Fruit fly (Drosophila melanogaster) whole organism, prepupa: Measurements from ENCODE around the gene RpS29.

ENCODE experiments used
- Blimp-1 ChIP-seq: fragments of 200-800 bp; sonication (Bioruptor generic); optimal IDR thresholded peaks from 3 replicates; lab custom pipeline; 2017; ENCODE audit warnings: missing biosample characterization, missing genetic modification characterization, mild to moderate bottlenecking, moderate library complexity, missing genetic modification reagents
- CG10669 ChIP-seq: fragments of 200-800 bp; sonication (Bioruptor generic); optimal IDR thresholded peaks from 3 replicates; lab custom pipeline; 2018; ENCODE audit warnings: missing biosample characterization, mild to moderate bottlenecking, missing genetic modification characterization, moderate library complexity
- CG11294 ChIP-seq: fragments of 200-800 bp; sonication (Bioruptor generic); IDR thresholded peaks from 2 replicates; pipeline ENCODE4 v1.3.6; 2022; ENCODE audit warnings: missing biosample characterization, missing genetic modification characterization
- CG11762 ChIP-seq: fragments of 200-800 bp; sonication (Bioruptor generic); optimal IDR thresholded peaks from 3 replicates; lab custom pipeline; 2016; ENCODE audit warnings: missing biosample characterization, missing genetic modification characterization; ENCODE audit not compliant: insufficient read depth
- CG1621 ChIP-seq: fragments of 200-800 bp; sonication (Bioruptor generic); optimal IDR thresholded peaks from 3 replicates; lab custom pipeline; 2018; ENCODE audit warnings: missing biosample characterization, mild to moderate bottlenecking, missing genetic modification characterization
- CG3919 ChIP-seq: fragments of 200-800 bp; sonication (Bioruptor generic); optimal IDR thresholded peaks from 3 replicates; lab custom pipeline; 2016; ENCODE audit warnings: missing biosample characterization, missing genetic modification characterization
- CG4318 ChIP-seq: fragments of 200-800 bp; sonication (Bioruptor generic); optimal IDR thresholded peaks from 3 replicates; lab custom pipeline; 2017; ENCODE audit warnings: missing biosample characterization, mild to moderate bottlenecking, missing genetic modification characterization
- CG6163 ChIP-seq: fragments of 200-800 bp; sonication (Bioruptor generic); IDR thresholded peaks from 3 replicates; pipeline ENCODE4 v1.3.6; 2022; ENCODE audit warnings: missing biosample characterization, missing genetic modification characterization
- CG6276 ChIP-seq: fragments of 200-800 bp; sonication (Bioruptor generic); optimal IDR thresholded peaks from 2 replicates; lab custom pipeline; 2017; ENCODE audit warnings: missing biosample characterization, mild to moderate bottlenecking, missing genetic modification characterization
- CG6808 ChIP-seq: fragments of 200-800 bp; sonication (Bioruptor generic); optimal IDR thresholded peaks from 3 replicates; lab custom pipeline; 2017; ENCODE audit warnings: missing biosample characterization, missing genetic modification characterization, mild to moderate bottlenecking, moderate library complexity, missing genetic modification reagents
- CG6854 ChIP-seq: fragments of 200-800 bp; sonication (Bioruptor generic); optimal IDR thresholded peaks from 2 replicates; lab custom pipeline; 2017; ENCODE audit warnings: missing biosample characterization, mild to moderate bottlenecking, missing genetic modification characterization
- CG7368 ChIP-seq: fragments of 200-800 bp; sonication (Bioruptor generic); optimal IDR thresholded peaks from 3 replicates; lab custom pipeline; 2016; ENCODE audit warnings: missing biosample characterization, missing genetic modification characterization
- CG8119 ChIP-seq: fragments of 200-800 bp; sonication (Bioruptor generic); IDR thresholded peaks from 3 replicates; pipeline ENCODE4 v1.3.6; 2022; ENCODE audit warnings: missing biosample characterization, missing genetic modification characterization
- CG8319 ChIP-seq: fragments of 200-800 bp; sonication (Bioruptor generic); optimal IDR thresholded peaks from 3 replicates; lab custom pipeline; 2016; ENCODE audit warnings: missing biosample characterization, missing genetic modification characterization
- CG8632 ChIP-seq: fragments of 200-800 bp; sonication (Bioruptor generic); optimal IDR thresholded peaks from 3 replicates; lab custom pipeline; 2016; ENCODE audit warnings: missing biosample characterization, missing genetic modification characterization
- Eip75B ChIP-seq: fragments of 200-800 bp; sonication (Bioruptor generic); optimal IDR thresholded peaks from 3 replicates; lab custom pipeline; 2016; ENCODE audit warnings: missing biosample characterization, missing genetic modification characterization
- Ets96B ChIP-seq: fragments of 200-800 bp; optimal IDR thresholded peaks from 2 replicates; lab custom pipeline; 2019; ENCODE audit warnings: missing biosample characterization, mild to moderate bottlenecking, missing genetic modification characterization, moderate library complexity
- Gug ChIP-seq: fragments of 200-800 bp; sonication (Bioruptor generic); IDR thresholded peaks from 2 replicates; pipeline ENCODE4 v1.3.6; 2022; ENCODE audit warnings: missing biosample characterization, missing genetic modification characterization
- Hr38 ChIP-seq: sonication (Bioruptor generic); optimal IDR thresholded peaks from 2 replicates; lab custom pipeline; 2016; ENCODE audit warnings: missing biosample characterization, missing genetic modification characterization
- Hr4 ChIP-seq: fragments of 200-800 bp; sonication (Bioruptor generic); optimal IDR thresholded peaks from 3 replicates; lab custom pipeline; 2016; ENCODE audit warnings: missing biosample characterization, missing genetic modification characterization
- Lpt ChIP-seq: fragments of 200-800 bp; sonication (Bioruptor generic); optimal IDR thresholded peaks from 3 replicates; lab custom pipeline; 2016; ENCODE audit warnings: missing biosample characterization, missing genetic modification characterization
- Sox102F ChIP-seq: fragments of 200-800 bp; sonication (Bioruptor generic); optimal IDR thresholded peaks from 2 replicates; lab custom pipeline; 2016; ENCODE audit warnings: missing biosample characterization, mild to moderate bottlenecking, missing genetic modification characterization
- Sox15 ChIP-seq: fragments of 200-800 bp; sonication (Bioruptor generic); optimal IDR thresholded peaks from 3 replicates; lab custom pipeline; 2016; ENCODE audit warnings: missing biosample characterization, missing genetic modification characterization
- achi ChIP-seq: fragments of 200-800 bp; sonication (Bioruptor generic); optimal IDR thresholded peaks from 3 replicates; lab custom pipeline; 2016; ENCODE audit warnings: missing biosample characterization, missing genetic modification characterization
- acj6 ChIP-seq: fragments of 200-800 bp; sonication (Bioruptor generic); optimal IDR thresholded peaks from 3 replicates; lab custom pipeline; 2016; ENCODE audit warnings: missing biosample characterization, missing genetic modification characterization
- dac ChIP-seq: fragments of 200-800 bp; sonication (Bioruptor generic); optimal IDR thresholded peaks from 2 replicates; lab custom pipeline; 2017; ENCODE audit warnings: missing biosample characterization, mild to moderate bottlenecking, missing genetic modification characterization
- esn ChIP-seq: fragments of 200-800 bp; sonication (Bioruptor generic); optimal IDR thresholded peaks from 2 replicates; lab custom pipeline; 2016; ENCODE audit warnings: missing biosample characterization, mild to moderate bottlenecking, missing genetic modification characterization, moderate library complexity
- fd85E ChIP-seq: fragments of 200-800 bp; sonication (Bioruptor generic); optimal IDR thresholded peaks from 3 replicates; lab custom pipeline; 2016; ENCODE audit warnings: missing biosample characterization, missing genetic modification characterization
- fkh ChIP-seq: fragments of 200-800 bp; sonication (Bioruptor generic); optimal IDR thresholded peaks from 3 replicates; lab custom pipeline; 2017; ENCODE audit warnings: missing biosample characterization, mild to moderate bottlenecking, missing genetic modification characterization, moderate library complexity
- lz ChIP-seq: fragments of 200-800 bp; sonication (Bioruptor generic); optimal IDR thresholded peaks from 3 replicates; lab custom pipeline; 2016; ENCODE audit warnings: missing biosample characterization, missing genetic modification characterization
- net ChIP-seq: fragments of 200-800 bp; sonication (Bioruptor generic); optimal IDR thresholded peaks from 3 replicates; lab custom pipeline; 2016; ENCODE audit warnings: missing biosample characterization, missing genetic modification characterization
- salr ChIP-seq, 2 experiments: fragments of 200-800 bp; sonication (Bioruptor generic); optimal IDR thresholded peaks; 3 replicates each; lab custom pipeline; 2016 to 2018; ENCODE audit warnings: missing biosample characterization in 2 of 2, missing genetic modification characterization in 2 of 2, mild to moderate bottlenecking in 1 of 2
- spab ChIP-seq: fragments of 200-800 bp; sonication (Bioruptor generic); optimal IDR thresholded peaks from 2 replicates; lab custom pipeline; 2017; ENCODE audit warnings: missing biosample characterization, mild to moderate bottlenecking, missing genetic modification characterization, missing genetic modification reagents
- svp ChIP-seq: fragments of 200-800 bp; sonication (Bioruptor generic); peaks from one replicate; lab custom pipeline; 2016; ENCODE audit warnings: missing biosample characterization, missing genetic modification characterization
- vri ChIP-seq: fragments of 200-800 bp; sonication (Bioruptor generic); optimal IDR thresholded peaks from 3 replicates; lab custom pipeline; 2016; ENCODE audit warnings: missing biosample characterization, mild to moderate bottlenecking, missing genetic modification characterization

The RpS29 gene

dm6 chr3R:9812447-9812846 is 34.6 kb downstream of the RpS29 start, which contains the start of gene CG8534:
CG8534 (plus strand) TSS chr3R:9812747.
- no peak for TF ChIP-seq CG6854 (GFP tag; lab: Kevin White, UChicago)
- no peak for TF ChIP-seq CG6163 (GFP tag; lab: Robert Waterston, UW)
- TF ChIP-seq Hr38 (GFP tag; lab: Kevin White, UChicago), result no peak
- no peak for TF ChIP-seq acj6
- no peak for TF ChIP-seq CG6276 (GFP tag; lab: Kevin White, UChicago)
- TF ChIP-seq CG6808 (GFP tag; lab: Kevin White, UChicago), result no peak
- TF ChIP-seq Hr4, result no peak
- no peak for TF ChIP-seq CG4318 (GFP tag; lab: Kevin White, UChicago)
- no peak for TF ChIP-seq achi
- no peak for TF ChIP-seq Lpt
- no peak for TF ChIP-seq lz (GFP tag; lab: Kevin White, UChicago)
- TF ChIP-seq net (GFP tag; lab: Kevin White, UChicago), result no peak
- TF ChIP-seq vri (GFP tag; lab: Kevin White, UChicago), result no peak
- TF ChIP-seq fd85E (GFP tag; lab: Kevin White, UChicago), result no peak
- no peak for TF ChIP-seq Ets96B (tag; lab: Kevin White, UChicago)
- no peak for TF ChIP-seq Sox15 (GFP tag; lab: Kevin White, UChicago)
- TF ChIP-seq salr (GFP tag; optimal IDR thresholded peaks at IDR 0.05; lab: Kevin White, UChicago), result no peak
- no peak for TF ChIP-seq Sox102F
- no peak for TF ChIP-seq Blimp-1 (GFP tag; lab: Kevin White, UChicago)
- TF ChIP-seq, all 60 proteins: peak for 0

- no peak for TF ChIP-seq Hr4
- TF ChIP-seq Sox15 (GFP tag; lab: Kevin White, UChicago), result no peak
- TF ChIP-seq Hr38 (GFP tag; lab: Kevin White, UChicago), result no peak
- no peak for TF ChIP-seq CG8119 (GFP tag; lab: Robert Waterston, UW)
- TF ChIP-seq spab (GFP tag; lab: Kevin White, UChicago), result no peak
- no peak for TF ChIP-seq CG8632 (GFP tag; lab: Kevin White, UChicago)
- no peak for TF ChIP-seq CG3919 (GFP tag; lab: Kevin White, UChicago)
- TF ChIP-seq CG10669 (GFP tag; lab: Kevin White, UChicago), result no peak
- TF ChIP-seq Eip75B (GFP tag; lab: Kevin White, UChicago), result no peak
- no peak for TF ChIP-seq lz (GFP tag; lab: Kevin White, UChicago)
- TF ChIP-seq CG8319 (GFP tag; lab: Kevin White, UChicago), result no peak
- no peak for TF ChIP-seq Gug (GFP tag; lab: Robert Waterston, UW)
- TF ChIP-seq dac (GFP tag; lab: Kevin White, UChicago), result no peak
- no peak for TF ChIP-seq salr (GFP tag; optimal IDR thresholded peaks at IDR 0.05; lab: Kevin White, UChicago)
- TF ChIP-seq CG7368 (GFP tag; lab: Kevin White, UChicago), result no peak
- TF ChIP-seq CG1621 (tag; lab: Kevin White, UChicago), result no peak
- TF ChIP-seq svp, result no peak
- TF ChIP-seq esn (GFP tag; lab: Kevin White, UChicago), result no peak
- TF ChIP-seq CG11294 (GFP tag; lab: Robert Waterston, UW), result no peak
Measured at dm6 chr3R:9813861-9814260, 36.0 kb downstream of the RpS29 start, which contains the start of gene eloF. eloF (plus strand) TSS chr3R:9814161.

dm6 chr3R:9816879-9817278 is 39.0 kb downstream of the RpS29 start, which contains the start of gene CG16904:
CG16904 (minus strand) TSS chr3R:9816979.
- TF ChIP-seq net (GFP tag; lab: Kevin White, UChicago) (no peak), vri (GFP tag; lab: Kevin White, UChicago) (no peak), spab (GFP tag; lab: Kevin White, UChicago) (no peak), lz (GFP tag; lab: Kevin White, UChicago) (no peak)

DNA sequence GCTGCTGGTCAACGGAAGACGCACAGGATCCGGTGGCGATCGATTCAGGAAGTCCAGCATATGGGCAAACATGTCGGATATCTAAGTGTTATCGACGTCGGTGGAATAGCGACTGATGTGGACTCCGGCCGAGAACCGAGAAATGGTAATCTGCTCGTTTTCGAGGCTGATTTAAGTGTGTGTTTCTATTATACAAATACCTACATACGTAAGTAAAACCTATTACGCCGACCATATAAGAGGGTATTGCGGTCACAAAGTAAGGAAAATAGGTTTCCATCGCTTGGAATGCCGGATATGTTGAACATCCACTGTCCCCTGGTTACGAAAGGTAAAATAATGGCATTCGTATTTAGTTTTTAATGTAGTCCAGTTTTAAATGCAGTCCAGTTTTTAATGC is 40.5 kb downstream of the RpS29 start, which contains the start of gene CG9459:
Gene CG9459, minus strand, starts transcription at position 101 of the 400 bp plus-strand sequence.
- TF ChIP-seq fkh, result no peak
- TF ChIP-seq svp, result no peak
- TF ChIP-seq spab (GFP tag; lab: Kevin White, UChicago), result no peak
- no peak for TF ChIP-seq CG11762 (GFP tag; lab: Kevin White, UChicago)
